Worm (Caenorhabditis elegans): ENCODE results near the gene ZK1248.20.

ce11 chrII:5779866-5780265, 36.6 kb upstream of the ZK1248.20 start:
- no peak for TF ChIP-seq aly-2 (tag; optimal IDR thresholded peaks at IDR 0.05)
- no peak for TF ChIP-seq mdl-1 (tag; optimal IDR thresholded peaks at IDR 0.05)
- TF ChIP-seq elt-1 (tag; optimal IDR thresholded peaks at IDR 0.05) = no peak
- no peak for TF ChIP-seq nhr-77 (tag; optimal IDR thresholded peaks at IDR 0.05)
- TF ChIP-seq nhr-25 (tag; optimal IDR thresholded peaks at IDR 0.05) = no peak
- no peak for TF ChIP-seq ama-1 (optimal IDR thresholded peaks at IDR 0.05)
- TF ChIP-seq nhr-76 (tag; optimal IDR thresholded peaks at IDR 0.05) = no peak

All from whole organism, L3 larva.